Fruit fly (Drosophila melanogaster) whole organism, embryonic: ENCODE measurements around the gene CG43367.

Experiments used
- Atf-2 ChIP-seq: fragments of 200-800 bp; sonication (Bioruptor generic); optimal IDR thresholded peaks from 2 replicates; lab custom pipeline; 2016; ENCODE audit warnings: missing biosample characterization, missing genetic modification characterization
- CG1024 ChIP-seq: fragments of 200-800 bp; sonication (Bioruptor generic); IDR thresholded peaks from 2 replicates; pipeline ENCODE4 v1.3.6; 2022; ENCODE audit warnings: missing biosample characterization, missing genetic modification characterization
- CG10959 ChIP-seq: fragments of 200-800 bp; sonication (Bioruptor generic); IDR thresholded peaks from 2 replicates; pipeline ENCODE4 v1.3.6; 2022; ENCODE audit warnings: missing biosample characterization, missing genetic modification characterization
- CG11695 ChIP-seq: fragments of 200-800 bp; sonication (Bioruptor generic); IDR thresholded peaks from 3 replicates; pipeline ENCODE4 v1.3.6; 2022; ENCODE audit warnings: missing biosample characterization, missing genetic modification characterization
- CG12391 ChIP-seq: fragments of 200-800 bp; sonication (Bioruptor generic); optimal IDR thresholded peaks from 3 replicates; lab custom pipeline; 2018; ENCODE audit warnings: missing biosample characterization, mild to moderate bottlenecking, missing genetic modification characterization, moderate library complexity
- CG13296 ChIP-seq: fragments of 200-800 bp; sonication (Bioruptor generic); optimal IDR thresholded peaks from 3 replicates; lab custom pipeline; 2018; ENCODE audit warnings: missing biosample characterization, mild to moderate bottlenecking, missing genetic modification characterization
- CG14050 ChIP-seq: fragments of 200-800 bp; sonication (Bioruptor generic); IDR thresholded peaks from 3 replicates; pipeline ENCODE4 v1.3.6; 2022; ENCODE audit warnings: missing biosample characterization, missing genetic modification characterization
- CG14710 ChIP-seq: fragments of 200-800 bp; sonication (Bioruptor generic); optimal IDR thresholded peaks from 3 replicates; lab custom pipeline; 2019; ENCODE audit warnings: missing biosample characterization, mild to moderate bottlenecking, missing genetic modification characterization, moderate library complexity
- CG14860 ChIP-seq: fragments of 200-800 bp; sonication (Bioruptor generic); IDR thresholded peaks from 3 replicates; pipeline ENCODE4 v1.3.6; 2022; ENCODE audit warnings: missing biosample characterization, missing genetic modification characterization; ENCODE audit not compliant: partially characterized antibody
- CG15479 ChIP-seq: fragments of 200-800 bp; sonication (Bioruptor generic); optimal IDR thresholded peaks from 3 replicates; lab custom pipeline; 2019; ENCODE audit warnings: missing biosample characterization, mild to moderate bottlenecking, missing genetic modification characterization, moderate library complexity
- CG15514 ChIP-seq: fragments of 200-800 bp; sonication (Bioruptor generic); optimal IDR thresholded peaks from 3 replicates; lab custom pipeline; 2017; ENCODE audit warnings: missing biosample characterization, missing genetic modification characterization, mild to moderate bottlenecking, moderate library complexity, missing genetic modification reagents
- CG16815 ChIP-seq: fragments of 200-800 bp; sonication (Bioruptor generic); optimal IDR thresholded peaks from 3 replicates; lab custom pipeline; 2017; ENCODE audit warnings: missing biosample characterization, mild to moderate bottlenecking, missing genetic modification characterization
- CG17568 ChIP-seq: fragments of 200-800 bp; sonication (Bioruptor generic); optimal IDR thresholded peaks from 2 replicates; lab custom pipeline; 2018; ENCODE audit warnings: missing biosample characterization, mild to moderate bottlenecking, missing genetic modification characterization, moderate library complexity
- CG1832 ChIP-seq: fragments of 200-800 bp; sonication (Bioruptor generic); optimal IDR thresholded peaks from 2 replicates; lab custom pipeline; 2017; ENCODE audit warnings: missing biosample characterization, mild to moderate bottlenecking, missing genetic modification characterization, inconsistent platforms
- CG30431 ChIP-seq: fragments of 200-800 bp; sonication (Bioruptor generic); optimal IDR thresholded peaks from 2 replicates; lab custom pipeline; 2017; ENCODE audit warnings: missing biosample characterization, missing genetic modification characterization
- CG3726 ChIP-seq: fragments of 200-800 bp; sonication (Bioruptor generic); IDR thresholded peaks from 3 replicates; pipeline ENCODE4, ENCODE4 v1.3.6; 2022; ENCODE audit warnings: missing biosample characterization, missing genetic modification characterization
- CG4404 ChIP-seq: fragments of 200-800 bp; sonication (Bioruptor generic); IDR thresholded peaks from 2 replicates; pipeline ENCODE4 v1.3.6; 2022; ENCODE audit warnings: missing biosample characterization, missing genetic modification characterization
- CG4617 ChIP-seq: fragments of 200-800 bp; sonication (Bioruptor generic); optimal IDR thresholded peaks from 3 replicates; lab custom pipeline; 2016; ENCODE audit warnings: missing biosample characterization, missing genetic modification characterization, borderline replicate concordance
- CG6854 ChIP-seq: fragments of 200-800 bp; sonication (Bioruptor generic); optimal IDR thresholded peaks from 3 replicates; lab custom pipeline; 2017; ENCODE audit warnings: missing biosample characterization, mild to moderate bottlenecking, missing genetic modification characterization
- CG7372 ChIP-seq: fragments of 200-800 bp; sonication (Bioruptor generic); IDR thresholded peaks from 2 replicates; pipeline ENCODE4 v1.3.6; 2022; ENCODE audit warnings: missing biosample characterization, missing genetic modification characterization
- CG7556 ChIP-seq: fragments of 200-800 bp; sonication (Bioruptor generic); optimal IDR thresholded peaks from 2 replicates; lab custom pipeline; 2017; ENCODE audit warnings: missing biosample characterization, mild to moderate bottlenecking, missing genetic modification characterization
- CG7745 ChIP-seq: fragments of 200-800 bp; sonication (Bioruptor generic); optimal IDR thresholded peaks from 2 replicates; lab custom pipeline; 2018; ENCODE audit warnings: missing biosample characterization, mild to moderate bottlenecking, missing genetic modification characterization, moderate library complexity
- Camta ChIP-seq: fragments of 200-800 bp; sonication (Bioruptor generic); optimal IDR thresholded peaks from 2 replicates; lab custom pipeline; 2016; ENCODE audit warnings: missing biosample characterization, missing genetic modification characterization
- Dbx ChIP-seq: fragments of 200-800 bp; sonication (Bioruptor generic); IDR thresholded peaks from 3 replicates; pipeline ENCODE4 v1.3.6; 2022; ENCODE audit warnings: missing biosample characterization, missing genetic modification characterization
- Elba2 ChIP-seq: fragments of 200-800 bp; sonication (Bioruptor generic); optimal IDR thresholded peaks from 3 replicates; lab custom pipeline; 2016; ENCODE audit warnings: missing biosample characterization, missing genetic modification characterization
- H15 ChIP-seq: fragments of 200-800 bp; sonication (Bioruptor generic); IDR thresholded peaks from 3 replicates; pipeline ENCODE4 v1.3.6; 2022; ENCODE audit warnings: missing biosample characterization, missing genetic modification characterization
- H2.0 ChIP-seq: fragments of 200-800 bp; sonication (Bioruptor generic); IDR thresholded peaks from 2 replicates; pipeline ENCODE4 v1.3.6; 2022; ENCODE audit warnings: missing biosample characterization, missing genetic modification characterization
- Hmx ChIP-seq: fragments of 200-800 bp; sonication (Bioruptor generic); optimal IDR thresholded peaks from 2 replicates; lab custom pipeline; 2016; ENCODE audit warnings: missing biosample characterization, missing genetic modification characterization
- Hr3 ChIP-seq: fragments of 200-800 bp; sonication (Bioruptor generic); optimal IDR thresholded peaks from 3 replicates; lab custom pipeline; 2016; ENCODE audit warnings: missing biosample characterization, missing genetic modification characterization
- Lhr ChIP-seq: fragments of 200-800 bp; sonication (Bioruptor generic); optimal IDR thresholded peaks from 3 replicates; lab custom pipeline; 2017; ENCODE audit warnings: mild to moderate bottlenecking, missing biosample characterization, missing genetic modification reagents, missing genetic modification characterization
- Max ChIP-seq: fragments of 200-800 bp; sonication (Bioruptor generic); optimal IDR thresholded peaks from 2 replicates; lab custom pipeline; 2016; ENCODE audit warnings: missing biosample characterization, mild to moderate bottlenecking, missing genetic modification characterization
- Meics ChIP-seq: fragments of 200-800 bp; sonication (Bioruptor generic); optimal IDR thresholded peaks from 2 replicates; lab custom pipeline; 2017; ENCODE audit warnings: missing biosample characterization, mild to moderate bottlenecking, missing genetic modification characterization
- NK7.1 ChIP-seq: fragments of 200-800 bp; sonication (Bioruptor generic); optimal IDR thresholded peaks from 3 replicates; lab custom pipeline; 2016; ENCODE audit warnings: missing biosample characterization, missing genetic modification characterization
- Nf-YA ChIP-seq: fragments of 200-800 bp; sonication (Bioruptor generic); IDR thresholded peaks from 2 replicates; pipeline ENCODE4 v1.3.6; 2022; ENCODE audit warnings: missing biosample characterization, missing genetic modification characterization
- ara ChIP-seq: fragments of 200-800 bp; sonication (Bioruptor generic); IDR thresholded peaks from 2 replicates; pipeline ENCODE4 v1.3.6; 2022; ENCODE audit warnings: missing biosample characterization, missing genetic modification characterization
- cad ChIP-seq: fragments of >200 bp; optimal IDR thresholded peaks from 2 replicates; lab custom pipeline; 2017; ENCODE audit warnings: missing biosample characterization, missing genetic modification characterization
- crp ChIP-seq, 2 experiments: fragments of 200-800 bp; sonication (Bioruptor generic); optimal IDR thresholded peaks; 2 replicates in 1 of 2; 3 replicates in 1 of 2; lab custom pipeline; 2017; ENCODE audit warnings: missing biosample characterization in 2 of 2, missing genetic modification characterization in 2 of 2, mild to moderate bottlenecking in 1 of 2, moderate library complexity in 1 of 2
- fd102C ChIP-seq: fragments of 200-800 bp; sonication (Bioruptor generic); optimal IDR thresholded peaks from 2 replicates; lab custom pipeline; 2018; ENCODE audit warnings: missing biosample characterization, mild to moderate bottlenecking, missing genetic modification characterization, moderate library complexity
- gce ChIP-seq: fragments of 200-800 bp; sonication (Bioruptor generic); IDR thresholded peaks from 3 replicates; pipeline ENCODE4 v1.3.6; 2022; ENCODE audit warnings: missing biosample characterization, missing genetic modification characterization
- kay ChIP-seq: fragments of 200-800 bp; sonication (Bioruptor generic); optimal IDR thresholded peaks from 2 replicates; lab custom pipeline; 2016; ENCODE audit warnings: missing biosample characterization, missing genetic modification characterization
- lilli ChIP-seq: fragments of 200-800 bp; sonication (Bioruptor generic); optimal IDR thresholded peaks from 3 replicates; lab custom pipeline; 2016; ENCODE audit warnings: missing biosample characterization, missing genetic modification characterization
- pita ChIP-seq: fragments of 200-800 bp; sonication (Bioruptor generic); optimal IDR thresholded peaks from 2 replicates; lab custom pipeline; 2017; ENCODE audit warnings: missing biosample characterization, mild to moderate bottlenecking, missing genetic modification characterization
- shn ChIP-seq: fragments of 200-800 bp; sonication (Bioruptor generic); optimal IDR thresholded peaks from 3 replicates; lab custom pipeline; 2016; ENCODE audit warnings: missing biosample characterization, missing genetic modification characterization
- slou ChIP-seq: fragments of 200-800 bp; sonication (Bioruptor generic); optimal IDR thresholded peaks from 3 replicates; lab custom pipeline; 2016; ENCODE audit warnings: missing biosample characterization, missing genetic modification characterization
- sqz ChIP-seq: fragments of 200-800 bp; sonication (Bioruptor generic); optimal IDR thresholded peaks from 3 replicates; lab custom pipeline; 2018; ENCODE audit warnings: missing biosample characterization, mild to moderate bottlenecking, missing genetic modification characterization
- sr ChIP-seq: fragments of 200-800 bp; sonication (Bioruptor generic); IDR thresholded peaks from 3 replicates; pipeline ENCODE4 v1.3.6; 2022; ENCODE audit warnings: missing biosample characterization, missing genetic modification characterization
- sug ChIP-seq: fragments of 200-800 bp; optimal IDR thresholded peaks from 2 replicates; lab custom pipeline; 2019; ENCODE audit warnings: missing biosample characterization, mild to moderate bottlenecking, missing genetic modification characterization, moderate library complexity
- tgo ChIP-seq: fragments of 200-800 bp; sonication (Bioruptor generic); IDR thresholded peaks from 3 replicates; pipeline ENCODE4 v1.3.6; 2022; ENCODE audit warnings: missing biosample characterization, missing genetic modification characterization
- vfl ChIP-seq: fragments of 200-800 bp; sonication (Bioruptor generic); optimal IDR thresholded peaks from 2 replicates; lab custom pipeline; 2016; ENCODE audit warnings: missing biosample characterization, missing genetic modification characterization
- zfh1 ChIP-seq: fragments of 200-800 bp; sonication (Bioruptor generic); IDR thresholded peaks from 3 replicates; pipeline ENCODE4 v1.3.6; 2022; ENCODE audit warnings: missing biosample characterization, missing genetic modification characterization
- zfh2 ChIP-seq: fragments of 200-800 bp; sonication (Bioruptor generic); optimal IDR thresholded peaks from 2 replicates; lab custom pipeline; 2016; ENCODE audit warnings: missing biosample characterization, missing genetic modification characterization

The CG43367 gene

DNA sequence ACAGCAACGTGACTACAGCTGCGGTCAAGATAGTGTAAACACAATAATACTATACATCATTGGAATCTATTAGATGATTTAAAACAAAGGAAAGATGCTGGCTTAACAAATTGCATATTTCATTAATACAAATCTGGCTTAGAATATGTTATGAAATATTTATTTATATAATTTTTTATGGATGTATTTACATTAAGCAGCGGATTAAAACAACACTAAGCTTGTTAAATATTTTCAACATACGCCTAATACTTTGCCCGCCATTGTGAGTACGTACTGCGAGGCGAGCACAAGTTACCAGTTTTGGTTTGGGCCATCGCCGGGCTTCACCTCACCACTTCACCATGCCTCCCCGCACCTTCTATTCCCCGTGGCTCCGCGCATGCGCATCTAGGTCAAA is 76.1 kb downstream of the CG43367 start (continued):
- no peak for TF ChIP-seq CG14050 (GFP tag; lab: Robert Waterston, UW)
- no peak for TF ChIP-seq sr (GFP tag; lab: Robert Waterston, UW)
- no peak for TF ChIP-seq kay (GFP tag; lab: Kevin White, UChicago)
- no peak for TF ChIP-seq slou (GFP tag; lab: Kevin White, UChicago)
- TF ChIP-seq Lhr (GFP tag; lab: Kevin White, UChicago) = peak; percentile 15
- TF ChIP-seq sqz (GFP tag; lab: Kevin White, UChicago) = peak; percentile 44
- no peak for TF ChIP-seq CG1832
- TF ChIP-seq H15 (GFP tag; lab: Robert Waterston, UW) = peak; percentile 42; the same call in 1 of the 3 replicates
- TF ChIP-seq shn = no peak
- no peak for TF ChIP-seq CG7745 (tag; lab: Kevin White, UChicago)
- peak; percentile 34; the same call in 1 of the 2 replicates for TF ChIP-seq CG10959
- TF ChIP-seq CG4617 (GFP tag; lab: Kevin White, UChicago) = no peak
- peak; percentile 20 for TF ChIP-seq CG15514 (GFP tag; lab: Kevin White, UChicago)
- peak; percentile 67 for TF ChIP-seq Meics (GFP tag; lab: Kevin White, UChicago)
- peak; percentile 35; the same call in 1 of the 2 replicates for TF ChIP-seq CG4404 (GFP tag; lab: Robert Waterston, UW)
- peak; percentile 74 for TF ChIP-seq CG13296 (GFP tag; lab: Kevin White, UChicago)
- no peak for TF ChIP-seq crp (GFP tag; optimal IDR thresholded peaks at IDR 0.05; lab: Kevin White, UChicago)
- peak; percentile 73 for TF ChIP-seq CG14710 (tag; lab: Kevin White, UChicago)
- TF ChIP-seq CG16815 = peak; percentile 31
- no peak for TF ChIP-seq lilli (GFP tag; lab: Kevin White, UChicago)
- no peak for TF ChIP-seq CG1024 (GFP tag; lab: Robert Waterston, UW)
- TF ChIP-seq CG6854 (GFP tag; lab: Kevin White, UChicago) = peak; percentile 59
- peak; percentile 82 for TF ChIP-seq CG12391
- TF ChIP-seq Atf-2 (GFP tag; lab: Kevin White, UChicago) = no peak
- TF ChIP-seq CG3726 (GFP tag; lab: Robert Waterston, UW) = no peak
- no peak for TF ChIP-seq sug (tag; lab: Kevin White, UChicago)
- no peak for TF ChIP-seq Elba2
- no peak for TF ChIP-seq Camta (GFP tag; lab: Kevin White, UChicago)
- TF ChIP-seq zfh1 (GFP tag; lab: Robert Waterston, UW) = peak; percentile 52; the same call in 1 of the 3 replicates
- peak; percentile 75 for TF ChIP-seq ara (GFP tag; lab: Robert Waterston, UW)
- no peak for TF ChIP-seq CG15479 (GFP tag; lab: Kevin White, UChicago)
- peak; percentile 79 for TF ChIP-seq tgo (GFP tag; lab: Robert Waterston, UW)
- TF ChIP-seq zfh2 = no peak
- TF ChIP-seq CG17568 (GFP tag; lab: Kevin White, UChicago) = peak; percentile 48
- TF ChIP-seq cad (GFP tag; lab: Kevin White, UChicago) = no peak
- peak; percentile 40 for TF ChIP-seq Max (GFP tag; lab: Kevin White, UChicago)
- peak; percentile 78 for TF ChIP-seq CG11695 (GFP tag; lab: Robert Waterston, UW)
- no peak for TF ChIP-seq NK7.1 (GFP tag; lab: Kevin White, UChicago)
- peak; percentile 66 for TF ChIP-seq Hr3 (GFP tag; lab: Kevin White, UChicago)
- no peak for TF ChIP-seq CG14860 (GFP tag; lab: Robert Waterston, UW)
- TF ChIP-seq H2.0 (GFP tag; lab: Robert Waterston, UW) = peak; percentile 20; the same call in 1 of the 2 replicates
- TF ChIP-seq vfl = no peak
- TF ChIP-seq CG30431 (GFP tag; lab: Kevin White, UChicago) = peak; percentile 23
- TF ChIP-seq gce (GFP tag; lab: Robert Waterston, UW) = peak; percentile 61; the same call in 1 of the 3 replicates
- 0 out of 3 replicates have a peak, but pooled peaks have one; percentile 25 for TF ChIP-seq Dbx (GFP tag; lab: Robert Waterston, UW)
- no peak for TF ChIP-seq fd102C (GFP tag; lab: Kevin White, UChicago)
- no peak for TF ChIP-seq Hmx
- no peak for TF ChIP-seq pita (GFP tag; lab: Kevin White, UChicago)
- peak; percentile 15; the same call in 1 of the 2 replicates for TF ChIP-seq Nf-YA
- TF ChIP-seq CG7556 (GFP tag; lab: Kevin White, UChicago) = peak; percentile 78
- peak; percentile 47; the same call in 1 of the 2 replicates for TF ChIP-seq CG7372 (GFP tag; lab: Robert Waterston, UW)
